Worm (Caenorhabditis elegans) whole organism, L4 larva: ENCODE data around the gene F56C4.2.

Experiments
- ZK337.2 ChIP-seq: fragments of 200-800 bp; sonication (Bioruptor generic); IDR thresholded peaks from 2 replicates; pipeline ENCODE4 v1.3.6; 2022; ENCODE audit warnings: missing genetic modification reagents, missing genetic modification characterization, missing compliant biosample characterization
- ceh-62 ChIP-seq: sonication (generic microtip); optimal IDR thresholded peaks from 2 replicates; lab custom pipeline; 2017; ENCODE audit warnings: missing biosample characterization, missing genetic modification characterization
- egl-43 ChIP-seq: fragments of 200-800 bp; sonication (Bioruptor generic); IDR thresholded peaks from 2 replicates; pipeline ENCODE4 v1.3.6; 2022; ENCODE audit warnings: missing genetic modification reagents, missing genetic modification characterization, missing compliant biosample characterization
- lim-7 ChIP-seq: fragments of 200-800 bp; sonication (Bioruptor generic); IDR thresholded peaks from 2 replicates; pipeline ENCODE4 v1.3.6; 2022; ENCODE audit warnings: missing genetic modification characterization, missing compliant biosample characterization
- lin-13 ChIP-seq: fragments of 150-350 bp; optimal IDR thresholded peaks from 2 replicates; lab custom pipeline; 2014; ENCODE audit warnings: missing biosample characterization, missing genetic modification reagents, missing genetic modification characterization
- pha-4 ChIP-seq, 2 experiments: fragments of 150-350 bp in 1 of 2; fragments of 200-800 bp in 1 of 2; sonication (Bioruptor generic) in 1 of 2; IDR thresholded peaks in 1 of 2; optimal IDR thresholded peaks in 1 of 2; 2 replicates each; pipeline versions ENCODE4 v1.3.6 to Lab custom; 2014 to 2022; ENCODE audit warnings: missing genetic modification characterization in 2 of 2, missing genetic modification reagents in 2 of 2, missing biosample characterization in 1 of 2, missing compliant biosample characterization in 1 of 2
- skn-1 ChIP-seq: fragments of 150-350 bp; optimal IDR thresholded peaks from 2 replicates; lab custom pipeline; 2014; ENCODE audit warnings: missing biosample characterization, missing genetic modification characterization
- snpc-4 ChIP-seq: fragments of 150-350 bp; optimal IDR thresholded peaks from 2 replicates; lab custom pipeline; 2014; ENCODE audit warnings: missing biosample characterization, missing genetic modification characterization

DNA sequence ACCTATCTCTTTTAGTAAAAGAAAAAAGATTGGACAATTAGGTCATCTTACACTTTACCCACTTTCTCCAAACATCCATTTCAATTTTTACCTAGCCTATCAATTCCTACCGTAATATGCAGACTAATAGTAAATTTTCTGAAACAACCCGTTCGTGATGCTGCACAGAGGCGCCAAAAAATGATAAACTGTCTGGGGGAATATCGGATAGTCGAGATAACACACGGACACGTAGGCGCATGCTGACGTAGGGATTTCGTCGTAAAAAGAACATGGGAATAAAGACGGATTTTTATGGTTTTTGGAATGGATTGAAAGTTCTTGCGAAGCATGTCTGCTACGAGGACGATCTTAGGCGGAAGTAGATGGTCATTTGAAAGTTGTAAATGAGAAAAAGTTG is 22.7 kb upstream of the F56C4.2 start:
- TF ChIP-seq lim-7 (no peak), ceh-62 (no peak), pha-4 (GFP tag; IDR thresholded peaks at IDR 0.05; lab: Robert Waterston, UW) (no peak), pha-4 (tag; optimal IDR thresholded peaks at IDR 0.05; lab: Kevin White, UChicago) (no peak), skn-1 (no peak), egl-43 (GFP tag; lab: Robert Waterston, UW) (no peak), snpc-4 (tag; lab: Kevin White, UChicago) (no peak), ZK337.2 (no peak), lin-13 (no peak)
